Worm (Caenorhabditis elegans) whole organism, L4/young adult: ENCODE results near the gene F35D2.2.

Experiments
- W03F9.2 ChIP-seq: fragments of 150-350 bp; optimal IDR thresholded peaks from 2 replicates; lab custom pipeline; 2014; ENCODE audit warnings: missing biosample characterization, missing genetic modification characterization
- dao-5 ChIP-seq: sonication (generic microtip); optimal IDR thresholded peaks from 2 replicates; lab custom pipeline; 2016; ENCODE audit warnings: missing genotype, missing genetic modification characterization, moderate library complexity, missing compliant biosample characterization
- him-1 ChIP-seq: sonication (generic microtip); optimal IDR thresholded peaks from 2 replicates; lab custom pipeline; 2016; ENCODE audit warnings: missing genotype, missing genetic modification reagents, missing genetic modification characterization, missing compliant biosample characterization

F35D2.2 gene

DNA sequence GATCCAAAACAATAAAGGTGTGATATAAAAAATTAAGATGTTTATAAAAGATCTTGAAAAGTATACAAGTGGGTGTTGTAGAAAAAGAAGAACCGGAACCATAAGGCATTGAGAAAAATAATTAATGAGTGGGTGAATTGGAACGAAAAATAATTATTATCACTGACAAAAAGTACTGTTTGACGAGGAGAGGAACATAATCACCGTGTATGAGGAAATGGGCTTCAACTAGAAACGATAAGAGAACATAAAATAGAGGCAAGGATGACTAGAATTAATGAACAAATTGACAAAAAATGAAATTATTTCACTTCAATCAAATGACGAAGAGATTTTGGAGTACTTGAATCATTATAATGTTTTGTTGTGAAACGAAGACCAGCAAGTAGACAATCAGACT is 44.0 kb downstream of the F35D2.2 start:
- TF ChIP-seq him-1 (no peak), W03F9.2 (tag; lab: Kevin White, UChicago) (no peak), dao-5 (no peak)

DNA sequence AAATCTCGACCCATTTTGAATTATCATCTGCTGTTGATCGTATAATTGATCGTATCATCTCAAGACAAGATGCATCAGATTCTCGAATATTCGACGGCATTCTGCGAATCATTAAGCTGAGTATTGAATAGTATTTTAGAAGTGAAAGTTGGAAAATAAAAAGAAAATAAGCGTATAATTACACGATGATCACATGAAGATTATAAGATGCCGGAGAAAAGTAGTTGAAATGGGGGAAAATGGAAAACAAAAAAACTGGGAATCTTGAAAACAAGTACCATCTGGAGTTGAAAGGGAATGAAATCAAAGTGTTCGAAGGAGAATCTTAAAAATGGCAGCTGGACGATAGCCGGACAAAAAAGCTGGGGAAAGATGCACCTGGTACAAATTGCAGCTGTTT is 46.2 kb downstream of the F35D2.2 start, which contains the start of gene R07G3.8:
Gene R07G3.8 (minus strand): TSS at position 101 of the 400 bp plus-strand sequence.
- TF ChIP-seq him-1: no peak
- TF ChIP-seq dao-5: no peak
- no peak for TF ChIP-seq W03F9.2 (tag; lab: Kevin White, UChicago)

DNA sequence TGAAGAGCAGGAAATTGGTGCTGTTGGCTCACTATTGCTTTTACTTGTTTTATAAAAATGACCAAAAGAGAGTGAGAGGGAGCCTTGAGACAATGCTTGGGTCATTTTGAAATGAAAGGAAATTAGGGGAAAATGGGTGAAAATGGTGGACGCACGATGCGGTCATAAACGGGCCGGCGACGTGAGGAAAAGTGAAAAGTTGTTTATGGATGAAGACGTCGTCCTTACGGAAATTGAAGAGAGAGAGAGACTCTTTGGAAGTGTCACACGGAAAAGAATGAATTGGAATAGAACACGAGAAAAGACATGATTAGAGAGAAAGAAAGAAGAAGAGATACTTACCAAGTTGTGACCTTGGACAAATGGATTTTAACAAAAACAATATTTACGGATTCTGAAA is 47.3 kb downstream of the F35D2.2 start:
- no peak for TF ChIP-seq him-1

DNA sequence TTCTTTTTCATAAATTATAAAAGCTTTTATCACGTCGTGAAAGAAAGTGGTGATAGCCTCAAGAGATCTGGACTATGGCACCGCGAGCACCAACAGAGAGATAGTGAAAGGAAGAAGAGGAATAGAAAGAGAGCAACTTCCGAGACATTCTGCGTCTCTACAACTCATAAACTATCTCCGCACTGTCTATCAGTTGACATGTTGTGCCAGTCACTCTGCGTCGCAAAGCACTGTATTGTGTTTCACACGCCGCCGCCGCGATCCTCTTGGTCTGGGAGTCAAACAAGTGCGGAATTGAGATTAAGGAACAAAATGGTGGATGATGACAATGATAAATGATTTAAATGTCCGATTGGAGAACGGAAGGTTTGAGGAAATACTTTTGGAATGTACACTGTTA is 49.2 kb downstream of the F35D2.2 start:
- TF ChIP-seq him-1: no peak
- no peak for TF ChIP-seq W03F9.2 (tag; lab: Kevin White, UChicago)
- no peak for TF ChIP-seq dao-5

DNA sequence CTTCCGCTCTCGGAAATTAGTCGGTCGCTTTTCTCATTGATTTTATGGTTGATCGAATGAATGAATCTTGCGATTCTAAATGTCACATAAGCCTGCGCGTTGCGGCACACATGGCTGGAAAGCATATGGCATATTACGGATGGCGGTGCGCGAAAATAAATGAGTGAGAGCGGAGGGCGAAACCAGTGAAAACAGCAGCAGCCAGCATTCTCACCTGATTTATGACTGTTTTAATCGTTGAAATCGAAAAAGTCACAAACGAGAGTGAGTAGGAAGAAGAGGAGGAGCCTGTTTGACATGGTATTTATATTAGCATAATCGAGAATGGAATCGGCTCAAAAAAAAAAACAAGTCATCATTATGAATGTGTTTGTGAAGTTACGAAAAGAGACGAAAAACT is 50.0 kb downstream of the F35D2.2 start:
- TF ChIP-seq dao-5 (no peak), him-1 (no peak), W03F9.2 (tag; lab: Kevin White, UChicago) (no peak)

DNA sequence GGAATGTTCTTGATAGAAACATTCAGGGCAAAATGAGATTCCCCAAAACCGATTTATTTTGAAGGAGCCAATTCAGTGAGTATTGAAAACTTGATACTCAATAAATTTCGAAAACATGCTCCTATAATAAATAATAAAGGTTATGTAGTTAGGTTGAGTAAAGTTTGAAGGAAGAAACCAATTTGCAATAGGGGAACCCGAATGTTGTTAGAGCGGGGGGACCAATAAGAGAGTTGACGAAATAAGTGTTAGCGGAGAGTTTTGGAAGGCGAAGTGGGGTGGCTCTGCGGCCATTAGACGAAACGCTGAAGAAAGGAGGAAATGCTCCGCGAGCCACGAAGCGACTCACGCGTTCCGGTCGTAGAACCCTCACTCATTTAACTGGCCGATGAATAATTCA is 50.8 kb downstream of the F35D2.2 start:
- TF ChIP-seq W03F9.2 (tag; lab: Kevin White, UChicago): no peak
- TF ChIP-seq him-1: no peak
- no peak for TF ChIP-seq dao-5
